Fruit fly (Drosophila melanogaster) whole organism, embryonic: Measurements from ENCODE around the gene CG10803.

Experiments
- Antp ChIP-seq: fragments of 200-800 bp; sonication (Bioruptor generic); optimal IDR thresholded peaks from 3 replicates; lab custom pipeline; 2016; ENCODE audit warnings: missing biosample characterization, missing genetic modification characterization
- CG1024 ChIP-seq: fragments of 200-800 bp; sonication (Bioruptor generic); IDR thresholded peaks from 2 replicates; pipeline ENCODE4 v1.3.6; 2022; ENCODE audit warnings: missing biosample characterization, missing genetic modification characterization
- CG10543 ChIP-seq: fragments of 200-800 bp; sonication (Bioruptor generic); optimal IDR thresholded peaks from 3 replicates; lab custom pipeline; 2017; ENCODE audit warnings: missing biosample characterization, mild to moderate bottlenecking, missing genetic modification characterization, moderate library complexity
- CG12391 ChIP-seq: fragments of 200-800 bp; sonication (Bioruptor generic); optimal IDR thresholded peaks from 3 replicates; lab custom pipeline; 2018; ENCODE audit warnings: missing biosample characterization, mild to moderate bottlenecking, missing genetic modification characterization, moderate library complexity
- CG12769 ChIP-seq: fragments of 200-800 bp; sonication (Bioruptor generic); optimal IDR thresholded peaks from 2 replicates; lab custom pipeline; 2019; ENCODE audit warnings: missing biosample characterization, mild to moderate bottlenecking, missing genetic modification characterization, moderate library complexity
- CG14441 ChIP-seq: fragments of 200-800 bp; sonication (Bioruptor generic); IDR thresholded peaks from 2 replicates; pipeline ENCODE4 v1.3.6; 2022; ENCODE audit warnings: missing biosample characterization, missing genetic modification characterization
- CG1529 ChIP-seq: fragments of 200-800 bp; sonication (Bioruptor generic); optimal IDR thresholded peaks from 3 replicates; lab custom pipeline; 2018; ENCODE audit warnings: missing biosample characterization, missing genetic modification characterization
- CG1792 ChIP-seq: fragments of 200-800 bp; sonication (Bioruptor generic); optimal IDR thresholded peaks from 2 replicates; lab custom pipeline; 2016; ENCODE audit warnings: missing biosample characterization, missing genetic modification characterization
- CG3847 ChIP-seq: fragments of 200-800 bp; sonication (Bioruptor generic); IDR thresholded peaks from 2 replicates; pipeline ENCODE4 v1.3.6; 2022; ENCODE audit warnings: missing biosample characterization, missing genetic modification characterization
- CG3995 ChIP-seq: fragments of 200-800 bp; sonication (Bioruptor generic); optimal IDR thresholded peaks from 3 replicates; lab custom pipeline; 2016; ENCODE audit warnings: missing biosample characterization, missing genetic modification characterization
- CG6854 ChIP-seq: fragments of 200-800 bp; sonication (Bioruptor generic); optimal IDR thresholded peaks from 3 replicates; lab custom pipeline; 2017; ENCODE audit warnings: missing biosample characterization, mild to moderate bottlenecking, missing genetic modification characterization
- CG7987 ChIP-seq: fragments of 200-800 bp; sonication (Bioruptor generic); optimal IDR thresholded peaks from 2 replicates; lab custom pipeline; 2018; ENCODE audit warnings: missing biosample characterization, mild to moderate bottlenecking, missing genetic modification characterization, moderate library complexity
- CG8089 ChIP-seq: fragments of 200-800 bp; sonication (Bioruptor generic); optimal IDR thresholded peaks from 3 replicates; lab custom pipeline; 2016; ENCODE audit warnings: missing biosample characterization, missing genetic modification characterization
- CG8290 ChIP-seq, 3 experiments: fragments of 200-800 bp; sonication (Bioruptor generic); optimal IDR thresholded peaks; 2 replicates each; lab custom pipeline; 2016 to 2019; ENCODE audit warnings: missing biosample characterization in 3 of 3, missing genetic modification characterization in 3 of 3, mild to moderate bottlenecking in 2 of 3, moderate library complexity in 1 of 3
- Elba2 ChIP-seq: fragments of 200-800 bp; sonication (Bioruptor generic); optimal IDR thresholded peaks from 3 replicates; lab custom pipeline; 2016; ENCODE audit warnings: missing biosample characterization, missing genetic modification characterization
- Ets65A ChIP-seq: fragments of 200-800 bp; sonication (Bioruptor generic); peaks from one replicate; lab custom pipeline; 2016; ENCODE audit warnings: missing biosample characterization, missing genetic modification characterization
- Fer3 ChIP-seq: fragments of 200-800 bp; sonication (Bioruptor generic); optimal IDR thresholded peaks from 2 replicates; lab custom pipeline; 2018; ENCODE audit warnings: missing biosample characterization, mild to moderate bottlenecking, missing genetic modification characterization, moderate library complexity
- HLH3B ChIP-seq: fragments of 200-800 bp; sonication (Bioruptor generic); IDR thresholded peaks from 2 replicates; pipeline ENCODE4 v1.3.6; 2022; ENCODE audit warnings: missing biosample characterization, missing genetic modification characterization
- Hand ChIP-seq: fragments of 200-800 bp; sonication (Bioruptor generic); optimal IDR thresholded peaks from 2 replicates; lab custom pipeline; 2017; ENCODE audit warnings: mild to moderate bottlenecking, missing biosample characterization, missing genetic modification reagents, missing genetic modification characterization
- NfI ChIP-seq: fragments of 200-800 bp; sonication (Bioruptor generic); optimal IDR thresholded peaks from 3 replicates; lab custom pipeline; 2018; ENCODE audit warnings: missing biosample characterization, mild to moderate bottlenecking, missing genetic modification characterization, moderate library complexity
- Pdp1 ChIP-seq, 2 experiments: fragments of 200-800 bp; sonication (Bioruptor generic); optimal IDR thresholded peaks; 3 replicates each; lab custom pipeline; 2016; ENCODE audit warnings: missing biosample characterization in 2 of 2, missing genetic modification characterization in 2 of 2, mild to moderate bottlenecking in 1 of 2, moderate library complexity in 1 of 2
- ap ChIP-seq: fragments of 200-800 bp; sonication (Bioruptor generic); IDR thresholded peaks from 2 replicates; pipeline ENCODE4 v1.3.6; 2022; ENCODE audit warnings: missing biosample characterization, missing genetic modification characterization
- bab2 ChIP-seq: fragments of 200-800 bp; sonication (Bioruptor generic); optimal IDR thresholded peaks from 2 replicates; lab custom pipeline; 2016; ENCODE audit warnings: missing biosample characterization, missing genetic modification characterization
- chif ChIP-seq, 2 experiments: fragments of 200-800 bp; sonication (Bioruptor generic); optimal IDR thresholded peaks; 3 replicates each; lab custom pipeline; 2016; ENCODE audit warnings: missing biosample characterization in 2 of 2, missing genetic modification characterization in 2 of 2
- crol ChIP-seq: fragments of 200-800 bp; sonication (Bioruptor generic); IDR thresholded peaks from 2 replicates; pipeline ENCODE4 v1.3.6; 2022; ENCODE audit warnings: missing biosample characterization, missing genetic modification characterization
- cwo ChIP-seq: fragments of 200-800 bp; sonication (Bioruptor generic); optimal IDR thresholded peaks from 3 replicates; lab custom pipeline; 2017; ENCODE audit warnings: missing biosample characterization, missing genetic modification characterization, mild to moderate bottlenecking, moderate library complexity, missing genetic modification reagents
- danr ChIP-seq: fragments of 200-800 bp; sonication (Bioruptor generic); IDR thresholded peaks from 2 replicates; pipeline ENCODE4 v1.3.6; 2022; ENCODE audit warnings: missing biosample characterization, missing genetic modification characterization
- disco-r ChIP-seq: fragments of 200-800 bp; sonication (Bioruptor generic); optimal IDR thresholded peaks from 2 replicates; lab custom pipeline; 2016; ENCODE audit warnings: missing biosample characterization, missing genetic modification characterization
- dmrt11E ChIP-seq: fragments of 200-800 bp; sonication (Bioruptor generic); optimal IDR thresholded peaks from 3 replicates; lab custom pipeline; 2018; ENCODE audit warnings: missing biosample characterization, mild to moderate bottlenecking, missing genetic modification characterization, moderate library complexity
- dysf ChIP-seq: fragments of 200-800 bp; sonication (Bioruptor generic); IDR thresholded peaks from 3 replicates; pipeline ENCODE4 v1.3.6; 2022; ENCODE audit warnings: missing biosample characterization, missing genetic modification characterization
- esg ChIP-seq: fragments of 200-800 bp; sonication (Bioruptor generic); conservative IDR thresholded peaks from 2 replicates; pipeline ENCODE4 v1.3.6; 2022; ENCODE audit warnings: missing biosample characterization, missing genetic modification characterization
- grn ChIP-seq: fragments of 200-800 bp; sonication (Bioruptor generic); optimal IDR thresholded peaks from 3 replicates; lab custom pipeline; 2017; ENCODE audit warnings: missing biosample characterization, missing genetic modification characterization
- h ChIP-seq: fragments of >200 bp; optimal IDR thresholded peaks from 2 replicates; lab custom pipeline; 2017
- hth ChIP-seq: fragments of >200 bp; optimal IDR thresholded peaks from 2 replicates; lab custom pipeline; 2017; ENCODE audit warnings: inconsistent platforms
- kay ChIP-seq: fragments of 200-800 bp; sonication (Bioruptor generic); optimal IDR thresholded peaks from 2 replicates; lab custom pipeline; 2016; ENCODE audit warnings: missing biosample characterization, missing genetic modification characterization
- lab ChIP-seq: fragments of 200-800 bp; sonication (Bioruptor generic); optimal IDR thresholded peaks from 3 replicates; lab custom pipeline; 2017; ENCODE audit warnings: missing biosample characterization, missing genetic modification characterization, mild to moderate bottlenecking, moderate library complexity, missing genetic modification reagents
- mirr ChIP-seq: fragments of 200-800 bp; sonication (Bioruptor generic); optimal IDR thresholded peaks from 3 replicates; lab custom pipeline; 2018; ENCODE audit warnings: missing biosample characterization, mild to moderate bottlenecking, missing genetic modification characterization
- nmo ChIP-seq: fragments of 200-800 bp; sonication (Bioruptor generic); optimal IDR thresholded peaks from 2 replicates; lab custom pipeline; 2018; ENCODE audit warnings: missing biosample characterization, mild to moderate bottlenecking, missing genetic modification characterization, moderate library complexity
- peb ChIP-seq: fragments of 200-800 bp; sonication (Bioruptor generic); IDR thresholded peaks from 2 replicates; pipeline ENCODE4 v1.3.6; 2022; ENCODE audit warnings: missing biosample characterization, missing genetic modification characterization
- pros ChIP-seq: fragments of 200-800 bp; sonication (Bioruptor generic); optimal IDR thresholded peaks from 3 replicates; lab custom pipeline; 2019; ENCODE audit warnings: missing biosample characterization, mild to moderate bottlenecking, missing genetic modification characterization, moderate library complexity
- psq ChIP-seq: fragments of 200-800 bp; sonication (Bioruptor generic); optimal IDR thresholded peaks from 2 replicates; lab custom pipeline; 2017; ENCODE audit warnings: missing biosample characterization, missing genetic modification characterization
- ranshi ChIP-seq: fragments of 200-800 bp; sonication (Bioruptor generic); IDR thresholded peaks from 2 replicates; pipeline ENCODE4 v1.3.6; 2022; ENCODE audit warnings: missing biosample characterization, missing genetic modification characterization
- row ChIP-seq: fragments of 200-800 bp; sonication (Bioruptor generic); IDR thresholded peaks from 3 replicates; pipeline ENCODE4 v1.3.6; 2022; ENCODE audit warnings: missing biosample characterization, missing genetic modification characterization
- sd ChIP-seq: fragments of 200-800 bp; sonication (Bioruptor generic); optimal IDR thresholded peaks from 3 replicates; lab custom pipeline; 2018; ENCODE audit warnings: missing biosample characterization, mild to moderate bottlenecking, missing genetic modification characterization, moderate library complexity

CG10803 gene

DNA sequence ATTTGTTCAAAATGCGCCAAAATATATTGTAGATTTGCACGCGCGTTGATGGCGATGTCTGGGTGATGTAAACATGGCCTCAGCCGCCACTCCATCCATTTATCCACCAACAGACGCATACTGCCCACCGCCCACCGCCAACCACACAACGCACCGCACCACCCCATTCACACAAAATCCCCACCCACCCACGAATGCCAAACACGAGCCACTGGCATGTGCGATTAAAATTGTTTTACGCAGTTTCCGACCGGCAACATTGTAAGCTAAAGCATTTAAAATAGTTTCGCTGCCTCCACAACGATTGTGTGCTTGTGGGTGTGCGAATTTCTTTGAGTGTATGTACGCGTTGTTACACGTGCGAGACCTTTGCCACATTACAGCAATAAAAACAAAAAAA is 44.9 kb upstream of the CG10803 start (continued):
- TF ChIP-seq CG12391 (tag; lab: Kevin White, UChicago) (no peak), CG7987 (GFP tag; lab: Kevin White, UChicago) (peak; percentile 92), psq (GFP tag; lab: Kevin White, UChicago) (no peak), CG6854 (no peak), NfI (GFP tag; lab: Kevin White, UChicago) (no peak), CG1024 (GFP tag; lab: Robert Waterston, UW) (no peak), disco-r (GFP tag; lab: Kevin White, UChicago) (no peak), CG12769 (peak; percentile 41), nmo (GFP tag; lab: Kevin White, UChicago) (no peak), pros (no peak), crol (GFP tag; lab: Robert Waterston, UW) (peak; percentile 71), cwo (GFP tag; lab: Kevin White, UChicago) (peak; percentile 83), CG14441 (GFP tag; lab: Robert Waterston, UW) (0 out of 2 replicates have a peak, but pooled peaks have one; percentile 18), chif (GFP tag; optimal IDR thresholded peaks at IDR 0.05; lab: Kevin White, UChicago) (no peak), mirr (GFP tag; lab: Kevin White, UChicago) (peak; percentile 19), lab (GFP tag; lab: Kevin White, UChicago) (peak; percentile 24), peb (GFP tag; lab: Robert Waterston, UW) (no peak), h (lab: Kevin White, UChicago) (no peak), grn (GFP tag; lab: Kevin White, UChicago) (no peak), esg (GFP tag; lab: Robert Waterston, UW) (no peak), row (GFP tag; lab: Robert Waterston, UW) (peak; percentile 11; the same call in 1 of the 3 replicates), CG8089 (GFP tag; lab: Kevin White, UChicago) (no peak), Ets65A (peak; percentile 53), CG1792 (no peak), CG3847 (no peak), ap (GFP tag; lab: Robert Waterston, UW) (no peak), kay (GFP tag; lab: Kevin White, UChicago) (no peak), dysf (0 out of 3 replicates have a peak, but pooled peaks have one; percentile 8), HLH3B (GFP tag; lab: Robert Waterston, UW) (no peak), CG8290 (GFP tag; optimal IDR thresholded peaks at IDR 0.05; lab: Kevin White, UChicago) (no peak), CG8290 (tag; optimal IDR thresholded peaks at IDR 0.05; lab: Kevin White, UChicago) (peak in 1 of 2 experiments; percentile 43), bab2 (GFP tag; lab: Kevin White, UChicago) (no peak), Antp (GFP tag; lab: Kevin White, UChicago) (no peak), ranshi (GFP tag; lab: Robert Waterston, UW) (0 out of 2 replicates have a peak, but pooled peaks have one; percentile 16), CG1529 (GFP tag; lab: Kevin White, UChicago) (no peak), CG3995 (no peak), dmrt11E (tag; lab: Kevin White, UChicago) (no peak), Fer3 (tag; lab: Kevin White, UChicago) (no peak), sd (tag; lab: Kevin White, UChicago) (peak; percentile 88), hth (lab: Kevin White, UChicago) (no peak), danr (GFP tag; lab: Robert Waterston, UW) (no peak), Pdp1 (GFP tag; optimal IDR thresholded peaks at IDR 0.05; lab: Kevin White, UChicago) (peak in 1 of 2 experiments; percentile 3), Hand (no peak), Elba2 (no peak), CG10543 (GFP tag; lab: Kevin White, UChicago) (peak; percentile 27)
